Fruit fly (Drosophila melanogaster) whole organism, embryonic: ENCODE results near the gene hyd.

Source experiments
- B-H2 ChIP-seq: fragments of 200-800 bp; sonication (Bioruptor generic); optimal IDR thresholded peaks from 2 replicates; lab custom pipeline; 2018; ENCODE audit warnings: missing biosample characterization, mild to moderate bottlenecking, missing genetic modification characterization
- CG8388 ChIP-seq: fragments of 200-800 bp; sonication (Bioruptor generic); optimal IDR thresholded peaks from 2 replicates; lab custom pipeline; 2019; ENCODE audit warnings: missing biosample characterization, mild to moderate bottlenecking, missing genetic modification characterization, moderate library complexity
- E2f2 ChIP-seq: fragments of 200-800 bp; sonication (Bioruptor generic); IDR thresholded peaks from 2 replicates; pipeline ENCODE4 v1.3.6; 2022; ENCODE audit warnings: missing biosample characterization, missing genetic modification characterization
- Fer3 ChIP-seq: fragments of 200-800 bp; sonication (Bioruptor generic); optimal IDR thresholded peaks from 2 replicates; lab custom pipeline; 2018; ENCODE audit warnings: missing biosample characterization, mild to moderate bottlenecking, missing genetic modification characterization, moderate library complexity
- NFAT ChIP-seq: fragments of 200-800 bp; sonication (Bioruptor generic); IDR thresholded peaks from 2 replicates; pipeline ENCODE4 v1.3.6; 2022; ENCODE audit warnings: missing biosample characterization, missing genetic modification characterization
- Sry-β ChIP-seq: fragments of 200-800 bp; sonication (Bioruptor generic); optimal IDR thresholded peaks from 2 replicates; lab custom pipeline; 2018; ENCODE audit warnings: missing biosample characterization, mild to moderate bottlenecking, missing genetic modification characterization, moderate library complexity
- en ChIP-seq: fragments of 200-800 bp; sonication (Bioruptor generic); optimal IDR thresholded peaks from 2 replicates; lab custom pipeline; 2016; ENCODE audit warnings: missing biosample characterization, missing genetic modification characterization

dm6 chr3R:9771519-9771972 lies 46.1 kb upstream of the hyd start, which contains the start of gene CG9471:
- peak; percentile 10 for TF ChIP-seq Sry-β (GFP tag; lab: Kevin White, UChicago)
- peak; percentile 97 for TF ChIP-seq CG8388
- peak; percentile 91 for TF ChIP-seq B-H2 (GFP tag; lab: Kevin White, UChicago)
- TF ChIP-seq NFAT (GFP tag; lab: Robert Waterston, UW): peak; percentile 72
- TF ChIP-seq en (GFP tag; lab: Kevin White, UChicago): peak; percentile 72
- peak; percentile 92 for TF ChIP-seq E2f2 (GFP tag; lab: Robert Waterston, UW)
- TF ChIP-seq Fer3 (tag; lab: Kevin White, UChicago): peak; percentile 94
